Fruit fly (Drosophila melanogaster) whole organism, embryonic: ENCODE results near the gene CG44088.

Experiments
- CG10366 ChIP-seq: fragments of 200-800 bp; sonication (Bioruptor generic); IDR thresholded peaks from 2 replicates; pipeline ENCODE4 v1.3.6; 2022; ENCODE audit warnings: missing biosample characterization, missing genetic modification characterization
- CG12391 ChIP-seq: fragments of 200-800 bp; sonication (Bioruptor generic); optimal IDR thresholded peaks from 3 replicates; lab custom pipeline; 2018; ENCODE audit warnings: missing biosample characterization, mild to moderate bottlenecking, missing genetic modification characterization, moderate library complexity
- CG13123 ChIP-seq: fragments of 200-800 bp; sonication (Bioruptor generic); optimal IDR thresholded peaks from 2 replicates; lab custom pipeline; 2016; ENCODE audit warnings: missing biosample characterization, missing genetic modification characterization
- CG13287 ChIP-seq: fragments of 200-800 bp; sonication (Bioruptor generic); IDR thresholded peaks from 2 replicates; pipeline ENCODE4 v1.3.6; 2022; ENCODE audit warnings: missing biosample characterization, missing genetic modification characterization; ENCODE audit not compliant: partially characterized antibody
- CG15514 ChIP-seq: fragments of 200-800 bp; sonication (Bioruptor generic); optimal IDR thresholded peaks from 3 replicates; lab custom pipeline; 2017; ENCODE audit warnings: missing biosample characterization, missing genetic modification characterization, mild to moderate bottlenecking, moderate library complexity, missing genetic modification reagents
- CG18011 ChIP-seq: fragments of 200-800 bp; sonication (Bioruptor generic); optimal IDR thresholded peaks from 2 replicates; lab custom pipeline; 2017; ENCODE audit warnings: missing biosample characterization, missing genetic modification characterization, mild to moderate bottlenecking, moderate library complexity, missing genotype
- CG2712 ChIP-seq: fragments of 200-800 bp; optimal IDR thresholded peaks from 3 replicates; lab custom pipeline; 2019; ENCODE audit warnings: missing biosample characterization, mild to moderate bottlenecking, missing genetic modification characterization, moderate library complexity
- CG30020 ChIP-seq: fragments of 200-800 bp; optimal IDR thresholded peaks from 2 replicates; lab custom pipeline; 2019; ENCODE audit warnings: missing biosample characterization, mild to moderate bottlenecking, missing genetic modification characterization, moderate library complexity
- CG34422 ChIP-seq: fragments of 200-800 bp; sonication (Bioruptor generic); IDR thresholded peaks from 3 replicates; pipeline ENCODE4 v1.3.6; 2022; ENCODE audit warnings: missing biosample characterization, missing genetic modification characterization
- CG42726 ChIP-seq: fragments of 200-800 bp; sonication (Bioruptor generic); IDR thresholded peaks from 2 replicates; pipeline ENCODE4 v1.3.6; 2022; ENCODE audit warnings: missing biosample characterization, missing genetic modification characterization; ENCODE audit not compliant: partially characterized antibody
- CG4282 ChIP-seq: fragments of 200-800 bp; sonication (Bioruptor generic); optimal IDR thresholded peaks from 2 replicates; lab custom pipeline; 2016; ENCODE audit warnings: missing biosample characterization, missing genetic modification characterization
- CG4424 ChIP-seq: fragments of 200-800 bp; sonication (Bioruptor generic); optimal IDR thresholded peaks from 3 replicates; lab custom pipeline; 2016; ENCODE audit warnings: missing biosample characterization, missing genetic modification characterization
- CG6654 ChIP-seq: fragments of 200-800 bp; sonication (Bioruptor generic); optimal IDR thresholded peaks from 2 replicates; lab custom pipeline; 2017; ENCODE audit warnings: missing biosample characterization, mild to moderate bottlenecking, missing genetic modification characterization
- CG6854 ChIP-seq: fragments of 200-800 bp; sonication (Bioruptor generic); optimal IDR thresholded peaks from 3 replicates; lab custom pipeline; 2017; ENCODE audit warnings: missing biosample characterization, mild to moderate bottlenecking, missing genetic modification characterization
- CG7745 ChIP-seq: fragments of 200-800 bp; sonication (Bioruptor generic); optimal IDR thresholded peaks from 2 replicates; lab custom pipeline; 2018; ENCODE audit warnings: missing biosample characterization, mild to moderate bottlenecking, missing genetic modification characterization, moderate library complexity
- CG7963 ChIP-seq: fragments of 200-800 bp; sonication (Bioruptor generic); IDR thresholded peaks from 3 replicates; pipeline ENCODE4 v1.3.6; 2022; ENCODE audit warnings: missing biosample characterization, missing genetic modification characterization; ENCODE audit not compliant: partially characterized antibody
- CG7987 ChIP-seq: fragments of 200-800 bp; sonication (Bioruptor generic); optimal IDR thresholded peaks from 2 replicates; lab custom pipeline; 2018; ENCODE audit warnings: missing biosample characterization, mild to moderate bottlenecking, missing genetic modification characterization, moderate library complexity
- CG8924 ChIP-seq: fragments of 200-800 bp; optimal IDR thresholded peaks from 3 replicates; lab custom pipeline; 2019; ENCODE audit warnings: missing biosample characterization, mild to moderate bottlenecking, missing genetic modification characterization, moderate library complexity
- CG9876 ChIP-seq: fragments of 200-800 bp; sonication (Bioruptor generic); optimal IDR thresholded peaks from 2 replicates; lab custom pipeline; 2016; ENCODE audit warnings: missing biosample characterization, missing genetic modification characterization
- CG9932 ChIP-seq: fragments of 200-800 bp; sonication (Bioruptor generic); IDR thresholded peaks from 2 replicates; pipeline ENCODE4 v1.3.6; 2022; ENCODE audit warnings: missing biosample characterization, missing genetic modification characterization
- HLH4C ChIP-seq: fragments of 200-800 bp; sonication (Bioruptor generic); IDR thresholded peaks from 3 replicates; pipeline ENCODE4 v1.3.6; 2022; ENCODE audit warnings: missing biosample characterization, missing genetic modification characterization; ENCODE audit not compliant: partially characterized antibody
- Jarid2 ChIP-seq: fragments of 200-800 bp; sonication (Bioruptor generic); optimal IDR thresholded peaks from 3 replicates; lab custom pipeline; 2017; ENCODE audit warnings: mild to moderate bottlenecking, missing biosample characterization, missing genetic modification reagents, missing genetic modification characterization
- Kr ChIP-seq: fragments of 200-800 bp; sonication (Bioruptor generic); optimal IDR thresholded peaks from 2 replicates; lab custom pipeline; 2017; ENCODE audit warnings: missing biosample characterization, mild to moderate bottlenecking, missing genetic modification characterization
- MBD-R2 ChIP-seq: fragments of 200-800 bp; sonication (Bioruptor generic); IDR thresholded peaks from 2 replicates; pipeline ENCODE4 v1.3.6; 2022; ENCODE audit warnings: missing biosample characterization, missing genetic modification characterization
- MTF-1 ChIP-seq: fragments of 200-800 bp; sonication (Bioruptor generic); optimal IDR thresholded peaks from 2 replicates; lab custom pipeline; 2018; ENCODE audit warnings: missing biosample characterization, mild to moderate bottlenecking, missing genetic modification characterization, borderline replicate concordance
- Nf-YC ChIP-seq: fragments of 200-800 bp; optimal IDR thresholded peaks from 3 replicates; lab custom pipeline; 2019; ENCODE audit warnings: missing biosample characterization, mild to moderate bottlenecking, missing genetic modification characterization, moderate library complexity
- Pdp1 ChIP-seq, 2 experiments: fragments of 200-800 bp; sonication (Bioruptor generic); optimal IDR thresholded peaks; 3 replicates each; lab custom pipeline; 2016; ENCODE audit warnings: missing biosample characterization in 2 of 2, missing genetic modification characterization in 2 of 2, mild to moderate bottlenecking in 1 of 2, moderate library complexity in 1 of 2
- Poxn ChIP-seq: fragments of 200-800 bp; sonication (Bioruptor generic); IDR thresholded peaks from 2 replicates; pipeline ENCODE4 v1.3.6; 2022; ENCODE audit warnings: missing biosample characterization, missing genetic modification characterization
- Sox100B ChIP-seq: fragments of 200-800 bp; sonication (Bioruptor generic); optimal IDR thresholded peaks from 3 replicates; lab custom pipeline; 2018; ENCODE audit warnings: missing biosample characterization, mild to moderate bottlenecking, missing genetic modification characterization
- Stat92E ChIP-seq, 3 experiments: fragments of >200 bp in 2 of 3; fragments of 200-800 bp in 1 of 3; sonication (Bioruptor generic) in 1 of 3; optimal IDR thresholded peaks; 2 replicates each; lab custom pipeline; 2017 to 2019; ENCODE audit warnings: missing biosample characterization in 3 of 3, missing genetic modification characterization in 3 of 3, mild to moderate bottlenecking in 1 of 3, moderate library complexity in 1 of 3
- amos ChIP-seq: fragments of 200-800 bp; sonication (Bioruptor generic); IDR thresholded peaks from 2 replicates; pipeline ENCODE4 v1.3.6; 2022; ENCODE audit warnings: missing biosample characterization, missing genetic modification characterization; ENCODE audit not compliant: partially characterized antibody
- bigmax ChIP-seq: fragments of 200-800 bp; sonication (Bioruptor generic); optimal IDR thresholded peaks from 2 replicates; lab custom pipeline; 2018; ENCODE audit warnings: missing biosample characterization, mild to moderate bottlenecking, missing genetic modification characterization
- br ChIP-seq: fragments of >200 bp; optimal IDR thresholded peaks from 2 replicates; lab custom pipeline; 2017
- cas ChIP-seq: fragments of 200-800 bp; sonication (Bioruptor generic); IDR thresholded peaks from 2 replicates; pipeline ENCODE4 v1.3.6; 2022; ENCODE audit warnings: missing biosample characterization, missing genetic modification characterization
- caup ChIP-seq: fragments of 200-800 bp; sonication (Bioruptor generic); optimal IDR thresholded peaks from 3 replicates; lab custom pipeline; 2017; ENCODE audit warnings: missing biosample characterization, mild to moderate bottlenecking, missing genetic modification characterization, moderate library complexity; ENCODE audit not compliant: severe bottlenecking
- chn ChIP-seq: fragments of 200-800 bp; sonication (Bioruptor generic); optimal IDR thresholded peaks from 2 replicates; lab custom pipeline; 2016; ENCODE audit warnings: missing biosample characterization, missing genetic modification characterization
- gem ChIP-seq: fragments of 200-800 bp; sonication (Bioruptor generic); optimal IDR thresholded peaks from 2 replicates; lab custom pipeline; 2019; ENCODE audit warnings: missing biosample characterization, mild to moderate bottlenecking, missing genetic modification characterization, moderate library complexity
- inv ChIP-seq: fragments of 200-800 bp; sonication (Bioruptor generic); IDR thresholded peaks from 2 replicates; pipeline ENCODE4 v1.3.6; 2022; ENCODE audit warnings: missing biosample characterization, missing genetic modification characterization; ENCODE audit not compliant: partially characterized antibody
- jumu ChIP-seq: fragments of 200-800 bp; sonication (Bioruptor generic); optimal IDR thresholded peaks from 3 replicates; lab custom pipeline; 2016; ENCODE audit warnings: missing biosample characterization, missing genetic modification characterization
- lab ChIP-seq: fragments of 200-800 bp; sonication (Bioruptor generic); optimal IDR thresholded peaks from 3 replicates; lab custom pipeline; 2017; ENCODE audit warnings: missing biosample characterization, missing genetic modification characterization, mild to moderate bottlenecking, moderate library complexity, missing genetic modification reagents
- prd ChIP-seq, 3 experiments: fragments of >200 bp in 2 of 3; fragments of 200-800 bp in 1 of 3; sonication (Bioruptor generic) in 1 of 3; optimal IDR thresholded peaks in 2 of 3; IDR thresholded peaks in 1 of 3; 2 replicates in 2 of 3; 3 replicates in 1 of 3; pipeline versions ENCODE4 v1.3.6 to Lab custom; 2017 to 2022; ENCODE audit warnings: missing biosample characterization in 1 of 3, missing genetic modification characterization in 1 of 3
- psq ChIP-seq: fragments of 200-800 bp; sonication (Bioruptor generic); optimal IDR thresholded peaks from 2 replicates; lab custom pipeline; 2017; ENCODE audit warnings: missing biosample characterization, missing genetic modification characterization
- ro ChIP-seq: fragments of 200-800 bp; sonication (Bioruptor generic); IDR thresholded peaks from 2 replicates; pipeline ENCODE4 v1.3.6; 2022; ENCODE audit warnings: missing biosample characterization, missing genetic modification characterization
- sc ChIP-seq, 3 experiments: fragments of >200 bp in 2 of 3; fragments of 200-800 bp in 1 of 3; sonication (Bioruptor generic) in 1 of 3; optimal IDR thresholded peaks; 2 replicates in 2 of 3; 3 replicates in 1 of 3; lab custom pipeline; 2017; ENCODE audit warnings: mild to moderate bottlenecking in 1 of 3, missing biosample characterization in 1 of 3, missing genetic modification characterization in 1 of 3, missing genetic modification reagents in 1 of 3
- sens ChIP-seq: fragments of 200-800 bp; sonication (Bioruptor generic); peaks from one replicate; lab custom pipeline; 2016; ENCODE audit warnings: missing biosample characterization, missing genetic modification characterization
- seq ChIP-seq: fragments of 200-800 bp; sonication (Bioruptor generic); IDR thresholded peaks from 2 replicates; pipeline ENCODE4 v1.3.6; 2022; ENCODE audit warnings: missing biosample characterization, missing genetic modification characterization
- wek ChIP-seq: fragments of 200-800 bp; sonication (Bioruptor generic); optimal IDR thresholded peaks from 3 replicates; lab custom pipeline; 2018; ENCODE audit warnings: missing biosample characterization, mild to moderate bottlenecking, missing genetic modification characterization, moderate library complexity
- z ChIP-seq: fragments of 200-800 bp; sonication (Bioruptor generic); IDR thresholded peaks from 3 replicates; pipeline ENCODE4 v1.3.6; 2022; ENCODE audit warnings: missing biosample characterization, missing genetic modification characterization

CG44088 gene

DNA sequence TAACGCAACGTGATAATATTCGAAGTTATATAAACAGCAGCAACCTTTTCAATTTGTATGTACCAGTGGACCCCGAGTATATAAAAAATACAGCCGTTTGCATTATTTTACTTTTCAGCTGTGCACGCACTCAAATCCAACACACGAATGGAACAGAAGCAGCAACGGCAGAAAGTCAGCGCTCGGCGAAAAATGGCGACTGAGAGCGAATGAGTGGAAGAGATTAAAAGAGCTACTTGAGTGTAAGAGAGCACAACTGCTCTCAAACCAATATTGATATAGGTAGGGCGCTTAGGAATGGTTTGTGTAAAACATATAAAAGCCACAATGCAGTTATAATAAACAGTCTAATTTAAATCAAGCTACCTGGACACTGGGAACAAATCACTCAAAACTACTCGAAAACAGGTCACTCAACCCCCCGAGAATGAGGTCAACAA is 31.5 kb upstream of the CG44088 start (continued):
- peak; percentile 77 for TF ChIP-seq CG4282 (GFP tag; lab: Kevin White, UChicago)
- no peak for TF ChIP-seq Kr (GFP tag; lab: Kevin White, UChicago)
- TF ChIP-seq caup, result peak; percentile 73
- peak; percentile 27 for TF ChIP-seq CG2712 (tag; lab: Kevin White, UChicago)
- no peak for TF ChIP-seq CG30020
- TF ChIP-seq Jarid2 (GFP tag; lab: Kevin White, UChicago), result peak; percentile 80
- TF ChIP-seq CG9876 (GFP tag; lab: Kevin White, UChicago), result peak; percentile 30
- peak; percentile 47 for TF ChIP-seq chn (GFP tag; lab: Kevin White, UChicago)
- peak; percentile 75 for TF ChIP-seq CG15514 (GFP tag; lab: Kevin White, UChicago)
- peak; percentile 45 for TF ChIP-seq gem (tag; lab: Kevin White, UChicago)
- 0 out of 3 replicates have a peak, but pooled peaks have one; percentile 38 for TF ChIP-seq HLH4C (GFP tag; lab: Robert Waterston, UW)
- TF ChIP-seq inv (GFP tag; lab: Robert Waterston, UW), result no peak
- peak; percentile 89 for TF ChIP-seq MTF-1
- peak; percentile 84 for TF ChIP-seq CG8924
- peak; percentile 24 to 92 for TF ChIP-seq Pdp1 (GFP tag; optimal IDR thresholded peaks at IDR 0.05; lab: Kevin White, UChicago)
- peak; percentile 85 for TF ChIP-seq seq (GFP tag; lab: Robert Waterston, UW)
- TF ChIP-seq amos (GFP tag; lab: Robert Waterston, UW), result no peak; the same call in 1 of the 2 replicates
- TF ChIP-seq sc (optimal IDR thresholded peaks at IDR 0.05; lab: Kevin White, UChicago), result no peak
- TF ChIP-seq sc (GFP tag; optimal IDR thresholded peaks at IDR 0.05; lab: Kevin White, UChicago), result peak; percentile 60
- no peak for TF ChIP-seq CG18011 (GFP tag; lab: Kevin White, UChicago)
- TF ChIP-seq cas (GFP tag; lab: Robert Waterston, UW), result no peak
- no peak for TF ChIP-seq CG7963 (GFP tag; lab: Robert Waterston, UW)
- TF ChIP-seq Poxn, result no peak
- TF ChIP-seq CG10366 (GFP tag; lab: Robert Waterston, UW), result no peak
- TF ChIP-seq CG13123, result peak; percentile 72
- TF ChIP-seq wek (GFP tag; lab: Kevin White, UChicago), result peak; percentile 88
- no peak; the same call in 1 of the 2 replicates for TF ChIP-seq MBD-R2 (GFP tag; lab: Robert Waterston, UW)
- peak; percentile 96 for TF ChIP-seq sens (GFP tag; lab: Kevin White, UChicago)
- TF ChIP-seq CG12391, result peak; percentile 2
- peak; percentile 98 for TF ChIP-seq z (GFP tag; lab: Robert Waterston, UW)
- TF ChIP-seq Nf-YC (tag; lab: Kevin White, UChicago), result peak; percentile 29
- peak; percentile 17; the same call in 1 of the 2 replicates for TF ChIP-seq CG42726
- TF ChIP-seq bigmax (GFP tag; lab: Kevin White, UChicago), result no peak
- no peak for TF ChIP-seq Stat92E (GFP tag; optimal IDR thresholded peaks at IDR 0.05; lab: Kevin White, UChicago)
- peak; percentile 78 for TF ChIP-seq CG6854
- no peak for TF ChIP-seq ro (GFP tag; lab: Robert Waterston, UW)
- peak; percentile 88 for TF ChIP-seq lab (GFP tag; lab: Kevin White, UChicago)
- no peak for TF ChIP-seq br (lab: Kevin White, UChicago)
- no peak for TF ChIP-seq CG9932
- TF ChIP-seq CG4424, result peak; percentile 55
- peak; percentile 85 for TF ChIP-seq CG7987 (GFP tag; lab: Kevin White, UChicago)
- TF ChIP-seq CG34422, result peak; percentile 70; the same call in 1 of the 3 replicates
- TF ChIP-seq psq (GFP tag; lab: Kevin White, UChicago), result peak; percentile 70
- peak; percentile 5 for TF ChIP-seq CG7745 (tag; lab: Kevin White, UChicago)
- peak; percentile 3 for TF ChIP-seq CG6654 (GFP tag; lab: Kevin White, UChicago)
- no peak for TF ChIP-seq prd (optimal IDR thresholded peaks at IDR 0.05; lab: Kevin White, UChicago)
- TF ChIP-seq prd (GFP tag; IDR thresholded peaks at IDR 0.05; lab: Robert Waterston, UW), result no peak
- peak; percentile 42; the same call in 1 of the 2 replicates for TF ChIP-seq CG13287 (GFP tag; lab: Robert Waterston, UW)
- TF ChIP-seq Sox100B, result peak; percentile 74
- no peak for TF ChIP-seq jumu
